Fruit fly (Drosophila melanogaster): Measurements from ENCODE around the gene CheA75a.

CheA75a gene

DNA sequence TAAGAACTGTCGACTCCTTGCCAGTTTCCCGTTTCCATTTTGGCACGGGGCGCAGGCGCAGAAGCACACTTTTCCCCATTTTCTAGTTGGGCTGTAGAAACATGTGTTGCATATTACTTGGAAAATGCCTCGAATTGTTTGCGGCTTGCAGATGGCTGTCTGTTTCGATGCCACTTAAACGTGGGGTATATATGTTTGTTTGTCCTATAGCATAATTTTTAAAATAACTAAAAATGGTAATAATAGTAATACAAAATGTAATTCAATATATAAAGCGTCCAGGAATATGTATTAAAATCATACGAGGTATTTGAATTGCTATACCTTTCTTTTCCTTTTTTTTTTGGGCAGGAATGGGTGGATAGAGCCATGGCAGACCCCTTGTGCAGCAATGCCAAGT lies 1.2 kb upstream of the CheA75a start:
- TF ChIP-seq Pif1B (GFP tag; optimal IDR thresholded peaks at IDR 0.05): no peak
- peak; percentile 33; the same call in 1 of the 2 replicates for TF ChIP-seq Ets98B (GFP tag; IDR thresholded peaks at IDR 0.05)
- no peak for TF ChIP-seq CG12605 (GFP tag; IDR thresholded peaks at IDR 0.05)
- no peak for TF ChIP-seq CG32121 (GFP tag; IDR thresholded peaks at IDR 0.05)
- TF ChIP-seq CG4496 (GFP tag; IDR thresholded peaks at IDR 0.05): peak; percentile 52; the same call in 2 of the 3 replicates
- TF ChIP-seq CG15710 (tag; optimal IDR thresholded peaks at IDR 0.05): no peak
- peak; percentile 51 for TF ChIP-seq CG8301 (tag; optimal IDR thresholded peaks at IDR 0.05)
- TF ChIP-seq CG34367 (tag; optimal IDR thresholded peaks at IDR 0.05): no peak
- TF ChIP-seq Pif1A (GFP tag; optimal IDR thresholded peaks at IDR 0.05): no peak
- TF ChIP-seq EcR (GFP tag; optimal IDR thresholded peaks at IDR 0.05): no peak
- peak; percentile 5 for TF ChIP-seq CG9948 (tag; optimal IDR thresholded peaks at IDR 0.05)
- TF ChIP-seq CG10348 (GFP tag; IDR thresholded peaks at IDR 0.05): no peak
- TF ChIP-seq CG8159 (tag; optimal IDR thresholded peaks at IDR 0.05): no peak
- TF ChIP-seq CG14655 (GFP tag; optimal IDR thresholded peaks at IDR 0.05): peak; percentile 57
- no peak for TF ChIP-seq Snoo (tag; optimal IDR thresholded peaks at IDR 0.05)
- TF ChIP-seq CG13204 (GFP tag; optimal IDR thresholded peaks at IDR 0.05): no peak
- no peak for TF ChIP-seq rn (GFP tag; IDR thresholded peaks at IDR 0.05)
- peak; percentile 48; the same call in 1 of the 3 replicates for TF ChIP-seq fd96Ca (GFP tag; IDR thresholded peaks at IDR 0.05)
- TF ChIP-seq D1 (tag; optimal IDR thresholded peaks at IDR 0.05): no peak
- TF ChIP-seq CG17806 (tag; optimal IDR thresholded peaks at IDR 0.05): peak; percentile 22
- TF ChIP-seq gl (tag; optimal IDR thresholded peaks at IDR 0.05): no peak

DNA sequence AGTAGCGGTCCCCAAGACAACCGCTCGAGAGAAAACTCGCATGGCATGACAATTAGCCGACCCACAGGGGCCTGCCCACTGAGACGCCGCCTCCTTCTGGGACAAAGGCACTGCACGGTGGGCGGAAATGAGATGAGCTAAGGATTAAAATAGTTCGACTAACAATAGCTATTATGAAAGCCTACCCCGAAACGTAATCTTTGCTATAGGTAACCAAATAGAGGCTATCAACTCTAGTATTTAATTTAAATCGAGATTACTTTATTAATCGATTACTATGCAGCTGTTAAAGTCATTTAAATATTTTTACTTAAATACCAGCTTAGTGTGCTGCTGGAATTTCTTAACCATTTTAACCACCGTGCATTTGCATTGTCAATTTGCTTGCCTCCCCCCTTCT lies 5.1 kb downstream of the CheA75a start:
- TF ChIP-seq CG8159 (tag; optimal IDR thresholded peaks at IDR 0.05): peak; percentile 5
- TF ChIP-seq CG8301 (tag; optimal IDR thresholded peaks at IDR 0.05): peak; percentile 34
- TF ChIP-seq CG15710 (tag; optimal IDR thresholded peaks at IDR 0.05): peak; percentile 10
- no peak for TF ChIP-seq CG13204 (GFP tag; optimal IDR thresholded peaks at IDR 0.05)
- TF ChIP-seq CG14655 (GFP tag; optimal IDR thresholded peaks at IDR 0.05): peak; percentile 50
- peak; percentile 19 for TF ChIP-seq CG17806 (tag; optimal IDR thresholded peaks at IDR 0.05)
- no peak for TF ChIP-seq CG34367 (tag; optimal IDR thresholded peaks at IDR 0.05)
- TF ChIP-seq CG10348 (GFP tag; IDR thresholded peaks at IDR 0.05): no peak
- TF ChIP-seq fd96Ca (GFP tag; IDR thresholded peaks at IDR 0.05): 0 out of 3 replicates have a peak, but pooled peaks have one; percentile 7

dm6 chr3L:18258756-18259155 lies 6.9 kb downstream of the CheA75a start:
- TF ChIP-seq CG17806 (tag; optimal IDR thresholded peaks at IDR 0.05) (no peak), Snoo (tag; optimal IDR thresholded peaks at IDR 0.05) (no peak), CG14655 (GFP tag; optimal IDR thresholded peaks at IDR 0.05) (no peak), CG9948 (tag; optimal IDR thresholded peaks at IDR 0.05) (no peak), CG10348 (GFP tag; IDR thresholded peaks at IDR 0.05) (no peak), CG34367 (tag; optimal IDR thresholded peaks at IDR 0.05) (no peak), gl (tag; optimal IDR thresholded peaks at IDR 0.05) (no peak), CG4496 (GFP tag; IDR thresholded peaks at IDR 0.05) (no peak), fd96Ca (GFP tag; IDR thresholded peaks at IDR 0.05) (no peak), CG32121 (GFP tag; IDR thresholded peaks at IDR 0.05) (no peak), Pif1A (GFP tag; optimal IDR thresholded peaks at IDR 0.05) (no peak), CG8159 (tag; optimal IDR thresholded peaks at IDR 0.05) (no peak), CG13204 (GFP tag; optimal IDR thresholded peaks at IDR 0.05) (no peak)

DNA sequence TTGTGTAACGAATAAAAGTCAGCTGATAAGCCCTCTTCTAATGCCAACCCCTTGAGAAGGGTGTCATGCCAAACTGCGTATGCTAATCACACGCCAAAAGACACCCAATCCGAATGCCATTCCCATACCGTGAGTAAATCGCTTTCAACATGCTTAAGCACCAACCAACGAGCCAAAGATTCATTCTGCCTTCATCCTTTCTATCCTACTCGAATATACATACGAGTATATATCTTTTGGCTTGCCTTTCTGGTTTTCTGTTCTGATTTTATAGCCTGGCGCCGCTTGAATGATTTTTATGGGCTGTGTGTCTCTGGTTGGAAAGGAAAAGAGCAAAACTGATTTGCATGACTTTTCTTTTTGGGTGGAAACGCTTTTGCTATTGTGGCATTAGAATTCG lies 13.7 kb downstream of the CheA75a start:
- TF ChIP-seq Pif1A (GFP tag; optimal IDR thresholded peaks at IDR 0.05) (no peak), EcR (GFP tag; optimal IDR thresholded peaks at IDR 0.05) (no peak), CG15710 (tag; optimal IDR thresholded peaks at IDR 0.05) (no peak), fd96Ca (GFP tag; IDR thresholded peaks at IDR 0.05) (no peak), CG12605 (GFP tag; IDR thresholded peaks at IDR 0.05) (no peak), CG10348 (GFP tag; IDR thresholded peaks at IDR 0.05) (no peak), gl (tag; optimal IDR thresholded peaks at IDR 0.05) (no peak), CG32121 (GFP tag; IDR thresholded peaks at IDR 0.05) (no peak), D1 (tag; optimal IDR thresholded peaks at IDR 0.05) (no peak), rn (GFP tag; IDR thresholded peaks at IDR 0.05) (no peak), CG14655 (GFP tag; optimal IDR thresholded peaks at IDR 0.05) (no peak), CG34367 (tag; optimal IDR thresholded peaks at IDR 0.05) (no peak), CG4496 (GFP tag; IDR thresholded peaks at IDR 0.05) (no peak), Snoo (tag; optimal IDR thresholded peaks at IDR 0.05) (no peak), Ets98B (GFP tag; IDR thresholded peaks at IDR 0.05) (no peak), CG13204 (GFP tag; optimal IDR thresholded peaks at IDR 0.05) (no peak), CG17806 (tag; optimal IDR thresholded peaks at IDR 0.05) (no peak)

DNA sequence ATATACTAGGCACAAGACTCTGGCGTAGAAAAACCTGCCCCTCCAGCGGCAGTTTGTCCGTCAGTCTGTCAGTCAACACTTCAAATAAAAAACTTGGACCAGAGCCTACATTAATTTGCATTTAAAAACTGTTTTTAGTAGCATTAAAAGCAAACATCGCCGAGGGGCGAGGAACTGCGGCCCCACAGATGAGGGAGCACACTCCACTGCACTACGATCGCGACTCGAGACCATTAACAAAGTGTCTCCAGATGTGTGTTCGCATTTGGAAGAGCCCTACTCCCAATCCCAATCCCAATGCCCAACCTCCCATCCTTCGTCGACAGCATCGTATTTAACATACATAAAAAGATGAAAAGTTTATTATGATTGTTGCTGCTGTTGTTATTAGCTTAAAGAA lies 14.6 kb downstream of the CheA75a start:
- no peak for TF ChIP-seq Pif1A (GFP tag; optimal IDR thresholded peaks at IDR 0.05)
- no peak for TF ChIP-seq Ets98B (GFP tag; IDR thresholded peaks at IDR 0.05)
- TF ChIP-seq CG32121 (GFP tag; IDR thresholded peaks at IDR 0.05): no peak
- no peak for TF ChIP-seq CG34367 (tag; optimal IDR thresholded peaks at IDR 0.05)
- TF ChIP-seq Snoo (tag; optimal IDR thresholded peaks at IDR 0.05): no peak
- TF ChIP-seq CG14655 (GFP tag; optimal IDR thresholded peaks at IDR 0.05): no peak
- TF ChIP-seq CG12605 (GFP tag; IDR thresholded peaks at IDR 0.05): no peak
- TF ChIP-seq CG8301 (tag; optimal IDR thresholded peaks at IDR 0.05): no peak
- no peak for TF ChIP-seq rn (GFP tag; IDR thresholded peaks at IDR 0.05)
- no peak for TF ChIP-seq CG9948 (tag; optimal IDR thresholded peaks at IDR 0.05)
- no peak for TF ChIP-seq CG4496 (GFP tag; IDR thresholded peaks at IDR 0.05)
- TF ChIP-seq D1 (tag; optimal IDR thresholded peaks at IDR 0.05): no peak
- no peak for TF ChIP-seq Pif1B (GFP tag; optimal IDR thresholded peaks at IDR 0.05)

DNA sequence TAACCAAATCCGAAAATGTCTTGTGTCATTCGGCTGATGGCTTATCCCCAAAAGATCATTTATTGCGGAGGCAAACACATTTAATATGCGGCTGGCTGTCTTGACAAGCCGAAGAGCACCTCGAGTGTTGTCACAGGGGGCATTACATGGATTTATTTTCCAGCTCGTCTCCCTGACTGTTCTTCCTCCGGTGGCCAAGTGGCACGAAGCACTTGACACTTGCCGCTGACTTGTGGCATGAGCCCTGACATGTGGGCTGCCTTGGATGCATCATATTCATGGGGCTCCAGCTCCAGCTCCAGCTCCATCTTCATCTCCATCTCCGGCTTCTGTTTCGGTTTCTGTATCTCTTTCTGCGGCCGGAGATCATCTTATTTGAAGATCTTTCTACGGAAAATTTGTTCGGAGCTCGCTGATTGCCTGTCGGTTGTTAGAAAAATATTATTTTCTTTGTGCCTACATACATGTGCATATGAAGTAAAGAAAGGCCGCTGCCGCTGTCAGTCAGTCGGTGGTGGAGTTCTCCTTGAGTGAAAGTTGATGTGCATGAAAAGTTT lies 16.3 kb downstream of the CheA75a start:
- TF ChIP-seq CG4496 (GFP tag; IDR thresholded peaks at IDR 0.05) (no peak), CG32121 (GFP tag; IDR thresholded peaks at IDR 0.05) (no peak), Pif1B (GFP tag; optimal IDR thresholded peaks at IDR 0.05) (no peak), rn (GFP tag; IDR thresholded peaks at IDR 0.05) (no peak), CG9948 (tag; optimal IDR thresholded peaks at IDR 0.05) (no peak), D1 (tag; optimal IDR thresholded peaks at IDR 0.05) (no peak), fd96Ca (GFP tag; IDR thresholded peaks at IDR 0.05) (no peak), CG8301 (tag; optimal IDR thresholded peaks at IDR 0.05) (no peak), CG17806 (tag; optimal IDR thresholded peaks at IDR 0.05) (no peak)

All from whole organism, pupa.